Fruit fly (Drosophila melanogaster): ENCODE measurements around the gene GCC88.

DNA sequence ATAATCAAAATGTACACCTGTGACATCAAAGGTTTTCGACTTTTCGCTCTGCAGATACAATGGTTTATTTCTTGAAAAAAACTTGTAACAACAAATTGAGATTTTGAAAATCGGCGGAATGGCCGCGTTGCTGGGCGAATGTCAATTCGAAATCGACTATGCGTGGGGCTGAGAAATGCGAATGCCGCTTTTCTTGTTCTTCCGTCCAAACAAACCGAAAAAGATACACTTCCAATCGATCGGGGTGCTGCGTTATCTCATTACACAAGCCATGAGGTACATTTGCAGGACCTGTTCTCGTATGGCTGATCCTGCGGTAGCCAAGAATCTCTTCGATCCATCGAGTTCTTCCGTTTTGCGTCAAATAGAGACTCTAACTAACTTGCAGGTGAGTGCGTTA, 7.2 kb upstream of the GCC88 start, which contains the start of gene CG31388:
- TF ChIP-seq CG8478 (optimal IDR thresholded peaks at IDR 0.05) (no peak), CTCF (optimal IDR thresholded peaks at IDR 0.05) (no peak)

Measured in S2 (cell line).